Worm (Caenorhabditis elegans) whole organism, young adult: ENCODE data around the gene Y57G11B.6.

Experiments used
- ama-1 ChIP-seq, 3 experiments: fragments of 150-350 bp in 1 of 3; sonication (generic microtip) in 2 of 3; optimal IDR thresholded peaks; 2 replicates each; lab custom pipeline; 2014 to 2018; ENCODE audit warnings: missing biosample characterization in 2 of 3, missing genetic modification characterization in 2 of 3, missing genetic modification reagents in 2 of 3
- aptf-3 ChIP-seq: fragments of 200-800 bp; sonication (Bioruptor generic); IDR thresholded peaks from 2 replicates; pipeline ENCODE4 v1.3.6; 2022; ENCODE audit warnings: missing genetic modification characterization, missing compliant biosample characterization
- nfya-1 ChIP-seq: sonication (generic microtip); optimal IDR thresholded peaks from 2 replicates; lab custom pipeline; 2017; ENCODE audit warnings: antibody characterized with exemption, missing compliant biosample characterization, missing genetic modification characterization, borderline replicate concordance; ENCODE audit not compliant: insufficient read depth

ce11 chrIV:14519423-14519822 is 35.3 kb downstream of the Y57G11B.6 start, which contains the start of the genes Y57G11A.2 and T27E7.1:
- no peak for TF ChIP-seq ama-1 (optimal IDR thresholded peaks at IDR 0.05; lab: Kevin White, UChicago)
- TF ChIP-seq ama-1 (GFP tag; optimal IDR thresholded peaks at IDR 0.05; lab: Kevin White, UChicago) = no peak
- TF ChIP-seq aptf-3 (GFP tag; lab: Robert Waterston, UW) = no peak
- TF ChIP-seq nfya-1 (tag; lab: Kevin White, UChicago) = no peak
